Fruit fly (Drosophila melanogaster) whole organism: ENCODE measurements around the gene CG4069.

Experiments used
- Dll ChIP-seq: fragments of >200 bp; optimal IDR thresholded peaks from 2 replicates; lab custom pipeline; 2017
- pan ChIP-seq: fragments of >200 bp; optimal IDR thresholded peaks from 2 replicates; lab custom pipeline; 2017

DNA sequence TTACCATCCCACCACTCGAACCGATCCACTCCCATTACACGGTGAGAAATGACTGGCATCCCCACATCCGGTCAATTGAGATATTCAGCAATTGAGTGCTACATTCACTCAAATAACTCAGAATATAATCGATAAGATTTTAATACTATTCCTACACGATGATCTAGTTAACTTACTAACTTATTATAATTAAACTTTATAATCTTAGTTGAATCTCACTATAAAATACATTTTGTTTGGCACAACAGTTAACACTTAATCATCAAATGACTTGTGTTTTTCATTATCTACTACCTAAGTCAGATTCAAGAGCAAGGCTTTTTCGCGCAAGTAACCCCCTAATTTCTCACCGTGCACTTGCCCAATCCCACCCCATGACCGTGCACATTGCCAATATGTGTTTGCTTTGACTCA lies 41.8 kb downstream of the CG4069 start:
- TF ChIP-seq pan (lab: Kevin White, UChicago) = no peak
- no peak for TF ChIP-seq Dll
